Worm (Caenorhabditis elegans) whole organism, L2 larva: ENCODE results near the gene zipt-7.2.

Source experiments
- F13H6.1 ChIP-seq: sonication (generic microtip); optimal IDR thresholded peaks from 2 replicates; lab custom pipeline; 2016; ENCODE audit warnings: missing genetic modification characterization, missing compliant biosample characterization
- R02D3.7 ChIP-seq: fragments of 150-350 bp; optimal IDR thresholded peaks from 2 replicates; lab custom pipeline; 2014; ENCODE audit warnings: missing biosample characterization, missing genetic modification characterization
- ZK546.5 ChIP-seq: sonication (generic microtip); optimal IDR thresholded peaks from 2 replicates; lab custom pipeline; 2017; ENCODE audit warnings: missing biosample characterization, missing genetic modification characterization
- alr-1 ChIP-seq: fragments of 150-350 bp; optimal IDR thresholded peaks from 2 replicates; lab custom pipeline; 2014; ENCODE audit warnings: missing biosample characterization, missing genetic modification characterization
- aly-2 ChIP-seq: fragments of 150-350 bp; optimal IDR thresholded peaks from 2 replicates; lab custom pipeline; 2014; ENCODE audit warnings: missing biosample characterization, missing genetic modification characterization
- ama-1 ChIP-seq: fragments of 150-350 bp; optimal IDR thresholded peaks from 2 replicates; lab custom pipeline; 2018; ENCODE audit warnings: inconsistent platforms
- blmp-1 ChIP-seq: sonication (generic microtip); optimal IDR thresholded peaks from 2 replicates; lab custom pipeline; 2017; ENCODE audit warnings: missing genetic modification characterization, mild to moderate bottlenecking, missing compliant biosample characterization, antibody characterized with exemption, moderate library complexity; ENCODE audit not compliant: insufficient read depth
- ceh-16 ChIP-seq: fragments of 150-350 bp; optimal IDR thresholded peaks from 2 replicates; lab custom pipeline; 2014; ENCODE audit warnings: missing biosample characterization, missing genetic modification characterization
- ceh-82 ChIP-seq: fragments of 150-350 bp; optimal IDR thresholded peaks from 2 replicates; lab custom pipeline; 2014; ENCODE audit warnings: missing biosample characterization, missing genetic modification characterization
- crh-2 ChIP-seq: sonication (generic microtip); optimal IDR thresholded peaks from 2 replicates; lab custom pipeline; 2017; ENCODE audit warnings: missing biosample characterization, missing genetic modification characterization
- egl-27 ChIP-seq: sonication (generic microtip); optimal IDR thresholded peaks from 3 replicates; lab custom pipeline; 2017; ENCODE audit warnings: missing biosample characterization, missing genetic modification reagents, missing genetic modification characterization
- elt-1 ChIP-seq: fragments of 150-350 bp; optimal IDR thresholded peaks from 2 replicates; lab custom pipeline; 2014; ENCODE audit warnings: missing biosample characterization, missing genetic modification characterization
- elt-3 ChIP-seq: sonication (generic microtip); optimal IDR thresholded peaks from 2 replicates; lab custom pipeline; 2017; ENCODE audit warnings: missing biosample characterization, missing genetic modification characterization
- fos-1 ChIP-seq: fragments of 150-350 bp; optimal IDR thresholded peaks from 2 replicates; lab custom pipeline; 2014; ENCODE audit warnings: missing biosample characterization, missing genetic modification characterization
- gmeb-1 ChIP-seq: fragments of 150-350 bp; optimal IDR thresholded peaks from 2 replicates; lab custom pipeline; 2014; ENCODE audit warnings: missing biosample characterization, missing genetic modification characterization
- lin-13 ChIP-seq: fragments of 150-350 bp; optimal IDR thresholded peaks from 2 replicates; lab custom pipeline; 2014; ENCODE audit warnings: missing biosample characterization, missing genetic modification reagents, missing genetic modification characterization
- lsy-2 ChIP-seq, 2 experiments: fragments of 150-350 bp in 1 of 2; sonication (generic microtip) in 1 of 2; optimal IDR thresholded peaks; 2 replicates each; lab custom pipeline; 2014 to 2017; ENCODE audit warnings: missing biosample characterization in 2 of 2, missing genetic modification characterization in 2 of 2
- mab-5 ChIP-seq: fragments of 150-350 bp; optimal IDR thresholded peaks from 2 replicates; lab custom pipeline; 2014; ENCODE audit warnings: missing biosample characterization, missing genetic modification characterization
- mbf-1 ChIP-seq: sonication (generic microtip); optimal IDR thresholded peaks from 2 replicates; lab custom pipeline; 2017; ENCODE audit warnings: missing biosample characterization, missing genetic modification characterization
- mdl-1 ChIP-seq, 2 experiments: fragments of 150-350 bp in 1 of 2; sonication (generic microtip) in 1 of 2; optimal IDR thresholded peaks; 2 replicates each; lab custom pipeline; 2017; ENCODE audit warnings: missing biosample characterization in 2 of 2, missing genetic modification characterization in 2 of 2
- nhr-10 ChIP-seq: sonication (generic microtip); optimal IDR thresholded peaks from 2 replicates; lab custom pipeline; 2017; ENCODE audit warnings: missing biosample characterization, missing genetic modification characterization
- nhr-129 ChIP-seq: fragments of 150-350 bp; optimal IDR thresholded peaks from 2 replicates; lab custom pipeline; 2014; ENCODE audit warnings: missing biosample characterization, missing genetic modification characterization
- nhr-21 ChIP-seq: fragments of 150-350 bp; optimal IDR thresholded peaks from 2 replicates; lab custom pipeline; 2014; ENCODE audit warnings: missing biosample characterization, missing genetic modification characterization
- nhr-25 ChIP-seq: fragments of 150-350 bp; sonication (generic microtip); optimal IDR thresholded peaks from 3 replicates; lab custom pipeline; 2014; ENCODE audit warnings: missing biosample characterization, missing genetic modification characterization
- nhr-6 ChIP-seq: fragments of 150-350 bp; optimal IDR thresholded peaks from 2 replicates; lab custom pipeline; 2014; ENCODE audit warnings: missing biosample characterization, missing genetic modification characterization
- nhr-77 ChIP-seq: fragments of 150-350 bp; optimal IDR thresholded peaks from 2 replicates; lab custom pipeline; 2014; ENCODE audit warnings: missing biosample characterization, missing genetic modification characterization
- peb-1 ChIP-seq: fragments of 150-350 bp; optimal IDR thresholded peaks from 2 replicates; lab custom pipeline; 2014; ENCODE audit warnings: missing biosample characterization, missing genetic modification characterization
- sem-4 ChIP-seq: fragments of 150-350 bp; optimal IDR thresholded peaks from 2 replicates; lab custom pipeline; 2014; ENCODE audit warnings: missing biosample characterization, missing genetic modification reagents, missing genetic modification characterization
- skn-1 ChIP-seq: sonication (generic microtip); optimal IDR thresholded peaks from 2 replicates; lab custom pipeline; 2017; ENCODE audit warnings: missing biosample characterization, missing genetic modification characterization
- sma-3 ChIP-seq: sonication (generic microtip); optimal IDR thresholded peaks from 2 replicates; lab custom pipeline; 2016; ENCODE audit warnings: missing genetic modification reagents, missing genetic modification characterization, missing compliant biosample characterization
- sma-9 ChIP-seq, 2 experiments: fragments of 150-350 bp in 1 of 2; sonication (generic microtip) in 1 of 2; optimal IDR thresholded peaks; 2 replicates each; lab custom pipeline; 2014 to 2016; ENCODE audit warnings: missing genetic modification characterization in 2 of 2, mild to moderate bottlenecking in 1 of 2, missing biosample characterization in 1 of 2, missing compliant biosample characterization in 1 of 2, missing genetic modification reagents in 1 of 2, moderate library complexity in 1 of 2
- unc-39 ChIP-seq: fragments of 150-350 bp; optimal IDR thresholded peaks from 2 replicates; lab custom pipeline; 2014; ENCODE audit warnings: missing biosample characterization, missing genetic modification characterization
- unc-55 ChIP-seq: fragments of 150-350 bp; sonication (generic microtip); optimal IDR thresholded peaks from 3 replicates; lab custom pipeline; 2014; ENCODE audit warnings: missing biosample characterization, missing genetic modification reagents, missing genetic modification characterization
- unc-62 ChIP-seq: fragments of 150-350 bp; optimal IDR thresholded peaks from 2 replicates; lab custom pipeline; 2014; ENCODE audit warnings: missing biosample characterization, missing genetic modification reagents, missing genetic modification characterization
- zag-1 ChIP-seq: fragments of 150-350 bp; optimal IDR thresholded peaks from 2 replicates; lab custom pipeline; 2014; ENCODE audit warnings: missing biosample characterization, missing genetic modification characterization
- ztf-1 ChIP-seq: fragments of 200-800 bp; sonication (Bioruptor generic); conservative IDR thresholded peaks from 2 replicates; pipeline ENCODE4 v1.3.6; 2022; ENCODE audit warnings: missing genetic modification characterization, missing compliant biosample characterization
- ztf-11 ChIP-seq: sonication (generic microtip); optimal IDR thresholded peaks from 2 replicates; lab custom pipeline; 2017; ENCODE audit warnings: missing biosample characterization, missing genetic modification characterization

The zipt-7.2 gene

ce11 chrX:15487806-15488205 lies 19.9 kb downstream of the zipt-7.2 start, which contains the start of gene H13N06.2:
Gene H13N06.2 (plus strand): TSS chrX:15488106.
- TF ChIP-seq R02D3.7 (tag; lab: Kevin White, UChicago): no peak
- no peak for TF ChIP-seq mab-5 (tag; lab: Kevin White, UChicago)
- no peak for TF ChIP-seq alr-1 (tag; lab: Kevin White, UChicago)
- TF ChIP-seq crh-2 (tag; lab: Kevin White, UChicago): no peak
- TF ChIP-seq ama-1 (lab: Kevin White, UChicago): no peak
- TF ChIP-seq peb-1 (tag; lab: Kevin White, UChicago): no peak
- no peak for TF ChIP-seq lsy-2 (tag; optimal IDR thresholded peaks at IDR 0.05; lab: Kevin White, UChicago)
- no peak for TF ChIP-seq ztf-1 (GFP tag; lab: Robert Waterston, UW)
- TF ChIP-seq sma-3 (GFP tag; lab: Kevin White, UChicago): no peak
- TF ChIP-seq mdl-1 (tag; optimal IDR thresholded peaks at IDR 0.05; lab: Kevin White, UChicago): no peak
- no peak for TF ChIP-seq ztf-11 (tag; lab: Kevin White, UChicago)
- TF ChIP-seq unc-39 (tag; lab: Kevin White, UChicago): no peak
- TF ChIP-seq gmeb-1: no peak
- no peak for TF ChIP-seq nhr-129 (tag; lab: Kevin White, UChicago)
- no peak for TF ChIP-seq unc-55 (GFP tag; lab: Kevin White, UChicago)
- TF ChIP-seq ceh-82 (tag; lab: Kevin White, UChicago): no peak
- TF ChIP-seq sma-9 (GFP tag; optimal IDR thresholded peaks at IDR 0.05; lab: Kevin White, UChicago): no peak
- TF ChIP-seq sma-9 (tag; optimal IDR thresholded peaks at IDR 0.05; lab: Kevin White, UChicago): no peak

ce11 chrX:15487162-15487561 lies 20.5 kb downstream of the zipt-7.2 start:
- TF ChIP-seq ceh-16 (tag; lab: Kevin White, UChicago) (peak; percentile 6), nhr-10 (no peak)
- TF ChIP-seq, all 48 proteins: peak for 1

ce11 chrX:15485262-15485661 lies 22.4 kb downstream of the zipt-7.2 start:
- TF ChIP-seq egl-27 (tag; lab: Kevin White, UChicago) (peak; percentile 14), skn-1 (tag; lab: Kevin White, UChicago) (no peak), sma-3 (GFP tag; lab: Kevin White, UChicago) (peak; percentile 87), lin-13 (no peak)

ce11 chrX:15478717-15479116 lies 29.0 kb downstream of the zipt-7.2 start, which contains the start of gene gcy-36:
Gene gcy-36 (plus strand): TSS chrX:15479017.
- TF ChIP-seq nhr-21 (tag; lab: Kevin White, UChicago): no peak
- TF ChIP-seq ZK546.5 (tag; lab: Kevin White, UChicago): no peak
- TF ChIP-seq elt-1 (tag; lab: Kevin White, UChicago): no peak
- no peak for TF ChIP-seq peb-1 (tag; lab: Kevin White, UChicago)
- TF ChIP-seq nhr-129 (tag; lab: Kevin White, UChicago): no peak
- no peak for TF ChIP-seq blmp-1 (tag; lab: Kevin White, UChicago)
- TF ChIP-seq ceh-16 (tag; lab: Kevin White, UChicago): no peak
- TF ChIP-seq ztf-11 (tag; lab: Kevin White, UChicago): no peak
- TF ChIP-seq zag-1: no peak
- no peak for TF ChIP-seq crh-2 (tag; lab: Kevin White, UChicago)

ce11 chrX:15477309-15477708 lies 30.4 kb downstream of the zipt-7.2 start, which contains the start of gene exc-1:
Gene exc-1 (minus strand): TSS chrX:15477409.
- TF ChIP-seq unc-62 (GFP tag; lab: Kevin White, UChicago): no peak
- no peak for TF ChIP-seq F13H6.1 (tag; lab: Kevin White, UChicago)

ce11 chrX:15469957-15470548 lies 37.6 kb downstream of the zipt-7.2 start:
- TF ChIP-seq peb-1 (tag; lab: Kevin White, UChicago): no peak
- TF ChIP-seq mbf-1: no peak
- TF ChIP-seq alr-1 (tag; lab: Kevin White, UChicago): no peak
- no peak for TF ChIP-seq nhr-77 (tag; lab: Kevin White, UChicago)
- no peak for TF ChIP-seq crh-2 (tag; lab: Kevin White, UChicago)
- TF ChIP-seq elt-3 (tag; lab: Kevin White, UChicago): no peak
- no peak for TF ChIP-seq ztf-11 (tag; lab: Kevin White, UChicago)
- peak; percentile 67 for TF ChIP-seq elt-1 (tag; lab: Kevin White, UChicago)
- TF ChIP-seq ztf-1 (GFP tag; lab: Robert Waterston, UW): no peak
- TF ChIP-seq blmp-1 (tag; lab: Kevin White, UChicago): no peak
- no peak for TF ChIP-seq unc-55 (GFP tag; lab: Kevin White, UChicago)
- no peak for TF ChIP-seq nhr-6 (tag; lab: Kevin White, UChicago)
- no peak for TF ChIP-seq ZK546.5 (tag; lab: Kevin White, UChicago)
- no peak for TF ChIP-seq fos-1 (tag; lab: Kevin White, UChicago)
- TF ChIP-seq egl-27 (tag; lab: Kevin White, UChicago): peak; percentile 76
- no peak for TF ChIP-seq nhr-25 (tag; lab: Kevin White, UChicago)
- no peak for TF ChIP-seq skn-1 (tag; lab: Kevin White, UChicago)
- TF ChIP-seq ama-1 (lab: Kevin White, UChicago): no peak
- no peak for TF ChIP-seq unc-39 (tag; lab: Kevin White, UChicago)
- no peak for TF ChIP-seq R02D3.7 (tag; lab: Kevin White, UChicago)
- peak; percentile 86 for TF ChIP-seq sem-4 (tag; lab: Kevin White, UChicago)
- no peak for TF ChIP-seq aly-2 (tag; lab: Kevin White, UChicago)
